Worm (Caenorhabditis elegans): ENCODE data around the gene C30G12.4.

C30G12.4 gene

DNA sequence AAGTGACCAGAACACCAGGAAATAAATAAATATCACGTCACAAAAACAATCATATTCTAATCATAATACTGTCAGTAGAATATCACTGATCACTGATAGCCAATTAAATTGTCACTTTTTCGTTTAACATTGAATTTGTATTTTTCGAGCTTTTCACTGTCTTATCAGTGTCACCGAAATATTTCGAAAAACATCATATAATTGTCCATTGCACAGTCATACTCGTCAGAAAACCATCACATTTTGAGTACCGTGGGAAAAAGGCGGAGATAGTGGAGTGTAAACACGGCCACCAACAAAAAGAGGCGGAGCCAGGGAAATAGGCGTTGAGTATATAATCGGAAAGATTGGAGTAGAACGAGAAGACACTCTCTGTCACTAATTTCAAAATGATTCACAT is 15.3 kb downstream of the C30G12.4 start:
- TF ChIP-seq skn-1 (tag; optimal IDR thresholded peaks at IDR 0.05) (peak; percentile 7), F13H6.1 (tag; optimal IDR thresholded peaks at IDR 0.05) (peak; percentile 32), nhr-21 (tag; optimal IDR thresholded peaks at IDR 0.05) (no peak), elt-1 (tag; optimal IDR thresholded peaks at IDR 0.05) (no peak), fos-1 (tag; optimal IDR thresholded peaks at IDR 0.05) (peak; percentile 83), ztf-11 (tag; optimal IDR thresholded peaks at IDR 0.05) (no peak), zag-1 (tag; optimal IDR thresholded peaks at IDR 0.05) (no peak), ceh-82 (tag; optimal IDR thresholded peaks at IDR 0.05) (no peak), sma-9 (GFP tag; optimal IDR thresholded peaks at IDR 0.05) (peak; percentile 39), sma-9 (tag; optimal IDR thresholded peaks at IDR 0.05) (no peak), crh-2 (tag; optimal IDR thresholded peaks at IDR 0.05) (peak; percentile 29)

DNA sequence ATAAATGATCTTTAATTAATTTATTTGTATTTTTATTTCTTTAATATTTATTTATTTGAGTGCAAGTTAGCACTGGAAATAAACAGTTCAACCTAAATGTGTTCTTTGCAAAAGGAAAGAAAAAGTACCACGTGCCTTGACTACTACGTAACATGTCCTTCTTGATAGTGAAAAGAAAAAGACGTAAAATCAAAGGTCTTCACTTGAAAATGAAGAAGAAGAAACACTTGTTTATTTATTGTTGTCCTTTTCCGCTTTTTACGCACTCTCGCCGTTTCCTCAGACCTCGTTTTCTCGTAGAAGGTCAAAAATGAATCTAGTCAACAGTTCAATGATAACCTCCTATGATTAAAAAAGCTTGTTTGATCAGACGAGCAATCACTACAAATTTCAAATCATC is 16.0 kb downstream of the C30G12.4 start:
- peak; percentile 69 for TF ChIP-seq blmp-1 (tag; optimal IDR thresholded peaks at IDR 0.05; ENCODE audit: insufficient read depth)
- TF ChIP-seq zag-1 (tag; optimal IDR thresholded peaks at IDR 0.05): no peak
- no peak for TF ChIP-seq lin-11 (tag; optimal IDR thresholded peaks at IDR 0.05)
- peak; percentile 70 for TF ChIP-seq nhr-25 (tag; optimal IDR thresholded peaks at IDR 0.05)
- TF ChIP-seq elt-3 (tag; optimal IDR thresholded peaks at IDR 0.05): no peak
- TF ChIP-seq fos-1 (tag; optimal IDR thresholded peaks at IDR 0.05): peak; percentile 15
- no peak for TF ChIP-seq sem-4 (tag; optimal IDR thresholded peaks at IDR 0.05)
- TF ChIP-seq ztf-11 (tag; optimal IDR thresholded peaks at IDR 0.05): no peak
- TF ChIP-seq nhr-6 (tag; optimal IDR thresholded peaks at IDR 0.05): no peak
- TF ChIP-seq sma-3 (GFP tag; optimal IDR thresholded peaks at IDR 0.05): peak; percentile 19
- TF ChIP-seq egl-27 (tag; optimal IDR thresholded peaks at IDR 0.05): no peak
- TF ChIP-seq elt-1 (tag; optimal IDR thresholded peaks at IDR 0.05): no peak
- peak; percentile 68 for TF ChIP-seq nhr-21 (tag; optimal IDR thresholded peaks at IDR 0.05)
- no peak for TF ChIP-seq ZK546.5 (tag; optimal IDR thresholded peaks at IDR 0.05)
- peak in 1 of 2 experiments; percentile 2 for TF ChIP-seq lsy-2 (tag; optimal IDR thresholded peaks at IDR 0.05)
- TF ChIP-seq mdl-1 (tag; optimal IDR thresholded peaks at IDR 0.05): peak in 1 of 2 experiments; percentile 27
- TF ChIP-seq crh-2 (tag; optimal IDR thresholded peaks at IDR 0.05): peak; percentile 52
- peak; percentile 84 for TF ChIP-seq sma-9 (GFP tag; optimal IDR thresholded peaks at IDR 0.05)
- no peak for TF ChIP-seq sma-9 (tag; optimal IDR thresholded peaks at IDR 0.05)

DNA sequence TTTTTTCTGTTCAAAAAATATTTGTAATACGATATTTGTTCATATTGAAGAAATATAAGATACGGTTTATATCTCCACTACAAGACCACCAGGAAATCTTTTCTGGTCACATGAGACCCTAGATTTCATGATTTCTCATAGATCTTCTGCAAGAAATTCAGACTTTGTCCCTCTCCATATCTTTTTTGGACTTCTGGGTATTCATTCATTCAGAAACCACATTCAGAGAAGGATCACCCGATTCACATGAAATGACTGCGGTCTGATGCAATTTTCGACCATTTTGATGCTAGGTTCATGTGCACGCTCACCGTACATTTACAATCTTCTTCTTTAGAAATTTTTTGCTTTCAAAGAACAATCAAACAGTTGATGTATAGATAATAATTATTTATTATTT is 17.9 kb downstream of the C30G12.4 start:
- TF ChIP-seq sma-9 (GFP tag; optimal IDR thresholded peaks at IDR 0.05): peak; percentile 63
- no peak for TF ChIP-seq sma-9 (tag; optimal IDR thresholded peaks at IDR 0.05)
- TF ChIP-seq nhr-129 (tag; optimal IDR thresholded peaks at IDR 0.05): peak; percentile 42
- peak; percentile 22 for TF ChIP-seq fos-1 (tag; optimal IDR thresholded peaks at IDR 0.05)
- peak; percentile 77 for TF ChIP-seq nhr-21 (tag; optimal IDR thresholded peaks at IDR 0.05)
- TF ChIP-seq nhr-6 (tag; optimal IDR thresholded peaks at IDR 0.05): no peak
- no peak for TF ChIP-seq C34F6.9 (tag; optimal IDR thresholded peaks at IDR 0.05)
- no peak for TF ChIP-seq peb-1 (tag; optimal IDR thresholded peaks at IDR 0.05)

DNA sequence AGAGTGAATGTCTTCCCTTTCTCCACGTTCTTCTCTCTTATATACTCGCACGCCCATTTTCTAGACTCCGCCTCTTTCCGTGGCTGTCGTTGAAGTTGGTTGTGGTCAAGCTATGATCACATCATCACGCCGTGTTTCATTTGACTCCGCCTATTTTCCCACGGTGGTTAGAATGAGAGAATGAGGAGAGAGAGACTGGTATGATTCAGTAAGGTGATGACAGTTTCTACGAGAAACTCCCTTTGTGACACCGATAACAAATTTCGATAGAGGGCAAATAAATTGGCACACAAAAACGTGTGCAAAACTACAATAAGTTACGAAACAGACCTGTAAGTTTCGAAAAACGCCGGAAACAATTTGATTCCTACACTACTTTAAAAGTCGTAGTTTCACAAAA is 18.6 kb downstream of the C30G12.4 start:
- TF ChIP-seq sma-9 (GFP tag; optimal IDR thresholded peaks at IDR 0.05) (peak; percentile 23), sma-9 (tag; optimal IDR thresholded peaks at IDR 0.05) (no peak), sem-4 (tag; optimal IDR thresholded peaks at IDR 0.05) (no peak), fos-1 (tag; optimal IDR thresholded peaks at IDR 0.05) (peak; percentile 86), mdl-1 (tag; optimal IDR thresholded peaks at IDR 0.05) (peak in 1 of 2 experiments; percentile 7), blmp-1 (tag; optimal IDR thresholded peaks at IDR 0.05; ENCODE audit: insufficient read depth) (peak; percentile 18), nhr-129 (tag; optimal IDR thresholded peaks at IDR 0.05) (peak; percentile 15)

DNA sequence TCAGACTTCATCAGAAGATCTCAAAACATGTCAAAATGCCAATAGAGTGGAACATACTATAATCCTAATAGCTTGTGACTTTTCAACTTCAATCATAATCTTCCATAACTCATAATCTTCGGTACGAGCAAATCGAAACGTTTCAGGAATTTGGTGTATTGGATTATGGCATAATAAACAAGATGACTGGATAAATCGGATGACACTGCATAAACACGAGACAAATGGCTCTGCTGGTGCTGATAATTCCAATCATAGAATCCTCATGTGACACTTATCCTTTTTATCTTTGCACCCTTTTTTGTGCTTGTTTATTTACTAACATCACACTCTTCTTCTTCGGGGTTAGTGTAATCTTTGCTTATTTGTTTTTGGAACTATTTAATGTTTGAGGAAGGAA is 21.1 kb downstream of the C30G12.4 start:
- TF ChIP-seq lin-11 (tag; optimal IDR thresholded peaks at IDR 0.05) (no peak), sma-9 (GFP tag; optimal IDR thresholded peaks at IDR 0.05) (peak; percentile 4), sma-9 (tag; optimal IDR thresholded peaks at IDR 0.05) (no peak), dmd-4 (tag; optimal IDR thresholded peaks at IDR 0.05) (no peak)

DNA sequence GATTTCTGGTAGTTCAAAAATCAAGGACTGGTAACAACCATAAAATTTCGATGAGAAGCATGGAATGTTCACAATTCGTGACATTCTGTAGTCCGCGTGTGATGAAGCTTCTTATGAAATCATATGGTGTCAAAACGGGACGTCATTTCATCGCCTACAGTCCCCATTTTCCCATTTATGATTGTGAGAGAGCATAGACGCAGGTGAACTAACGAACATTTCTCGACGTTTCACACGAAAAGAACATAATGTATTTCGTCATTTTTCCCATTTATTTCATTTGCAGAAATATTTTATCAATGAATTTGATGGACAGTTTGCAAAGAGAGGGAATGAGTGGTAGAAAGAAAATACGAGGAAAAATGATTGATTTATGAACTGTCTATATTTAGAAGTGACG is 25.2 kb downstream of the C30G12.4 start:
- TF ChIP-seq unc-55 (GFP tag; optimal IDR thresholded peaks at IDR 0.05): no peak
- TF ChIP-seq sma-9 (GFP tag; optimal IDR thresholded peaks at IDR 0.05): peak; percentile 3
- TF ChIP-seq sma-9 (tag; optimal IDR thresholded peaks at IDR 0.05): no peak
- TF ChIP-seq ztf-1 (GFP tag; conservative IDR thresholded peaks at IDR 0.05): no peak
- TF ChIP-seq crh-2 (tag; optimal IDR thresholded peaks at IDR 0.05): peak; percentile 14
- no peak for TF ChIP-seq aly-2 (tag; optimal IDR thresholded peaks at IDR 0.05)
- TF ChIP-seq lin-39 (tag; optimal IDR thresholded peaks at IDR 0.05): no peak
- TF ChIP-seq ama-1 (optimal IDR thresholded peaks at IDR 0.05): no peak
- no peak for TF ChIP-seq gmeb-1 (tag; optimal IDR thresholded peaks at IDR 0.05)
- no peak for TF ChIP-seq ceh-16 (tag; optimal IDR thresholded peaks at IDR 0.05)
- TF ChIP-seq fos-1 (tag; optimal IDR thresholded peaks at IDR 0.05): peak; percentile 61
- TF ChIP-seq nhr-21 (tag; optimal IDR thresholded peaks at IDR 0.05): no peak

Measured in whole organism, L2 larva.